Worm (Caenorhabditis elegans) whole organism, late embryonic: Measurements from ENCODE around the gene pqn-62.

Experiments
- ceh-14 ChIP-seq: sonication (generic microtip); optimal IDR thresholded peaks from 2 replicates; lab custom pipeline; 2016; ENCODE audit warnings: missing genotype, missing genetic modification characterization, missing compliant biosample characterization
- ceh-31 ChIP-seq: sonication (generic microtip); optimal IDR thresholded peaks from 2 replicates; lab custom pipeline; 2016; ENCODE audit warnings: missing genetic modification characterization, missing compliant biosample characterization
- hlh-8 ChIP-seq: sonication (generic microtip); optimal IDR thresholded peaks from 2 replicates; lab custom pipeline; 2016; ENCODE audit warnings: missing genotype, missing genetic modification characterization, missing compliant biosample characterization
- lim-6 ChIP-seq: sonication (generic microtip); optimal IDR thresholded peaks from 2 replicates; lab custom pipeline; 2016; ENCODE audit warnings: missing genetic modification characterization, missing compliant biosample characterization
- pha-4 ChIP-seq: fragments of 150-350 bp; optimal IDR thresholded peaks from 2 replicates; lab custom pipeline; 2018; ENCODE audit warnings: missing biosample characterization, missing genetic modification reagents, missing genetic modification characterization

DNA sequence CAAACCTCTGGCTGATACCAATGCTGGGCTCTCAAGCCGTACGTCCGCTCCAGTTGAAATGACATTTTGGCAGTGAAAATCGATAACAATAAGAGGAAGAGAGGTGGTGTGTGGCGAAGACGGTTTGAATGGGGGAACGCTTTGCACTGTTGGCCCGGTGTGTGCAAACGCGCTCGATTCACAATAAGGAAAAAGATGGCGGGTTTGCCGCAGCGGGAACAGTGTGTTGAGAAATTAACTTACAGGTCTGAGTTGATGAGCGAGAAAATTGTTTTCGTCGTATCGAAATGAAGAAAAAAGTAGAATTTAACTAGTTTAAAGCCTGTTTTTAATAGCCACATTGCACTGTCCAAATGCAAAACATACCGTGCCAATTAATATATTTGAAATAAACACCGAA, 16.9 kb upstream of the pqn-62 start, which contains the start of gene metl-9:
- no peak for TF ChIP-seq lim-6
- no peak for TF ChIP-seq hlh-8 (tag; lab: Kevin White, UChicago)
- no peak for TF ChIP-seq ceh-31 (tag; lab: Kevin White, UChicago)
- no peak for TF ChIP-seq pha-4
- TF ChIP-seq ceh-14 (tag; lab: Kevin White, UChicago) = no peak
